Worm (Caenorhabditis elegans) whole organism, young adult: ENCODE data around the gene R160.5.

Experiments used
- B0261.1 ChIP-seq: sonication (generic microtip); optimal IDR thresholded peaks from 2 replicates; lab custom pipeline; 2016; ENCODE audit warnings: mild to moderate bottlenecking, missing genetic modification characterization, moderate library complexity, missing compliant biosample characterization
- D2030.7 ChIP-seq: fragments of 200-800 bp; sonication (Bioruptor generic); IDR thresholded peaks from 2 replicates; pipeline ENCODE4 v1.3.6; 2022; ENCODE audit warnings: missing genetic modification reagents, missing genetic modification characterization, missing compliant biosample characterization
- F10E7.11 ChIP-seq: sonication (generic microtip); optimal IDR thresholded peaks from 2 replicates; lab custom pipeline; 2017; ENCODE audit warnings: mild to moderate bottlenecking, missing genetic modification characterization, moderate library complexity, missing compliant biosample characterization
- F52B5.7 ChIP-seq: sonication (generic microtip); optimal IDR thresholded peaks from 2 replicates; lab custom pipeline; 2016; ENCODE audit warnings: mild to moderate bottlenecking, missing genetic modification characterization, missing compliant biosample characterization
- F57C9.4 ChIP-seq: sonication (generic microtip); optimal IDR thresholded peaks from 2 replicates; lab custom pipeline; 2017; ENCODE audit warnings: mild to moderate bottlenecking, missing genetic modification characterization, missing compliant biosample characterization
- K12H6.12 ChIP-seq: fragments of 200-800 bp; sonication (Bioruptor generic); optimal IDR thresholded peaks from 2 replicates; lab custom pipeline; 2018; ENCODE audit warnings: mild to moderate bottlenecking, missing genetic modification characterization, missing compliant biosample characterization
- Y56A3A.18 ChIP-seq: fragments of 200-800 bp; sonication (Bioruptor generic); IDR thresholded peaks from 2 replicates; pipeline ENCODE4 v1.3.6; 2022; ENCODE audit warnings: missing genetic modification reagents, missing genetic modification characterization, missing compliant biosample characterization
- ZK185.1 ChIP-seq: sonication (generic microtip); optimal IDR thresholded peaks from 2 replicates; lab custom pipeline; 2016; ENCODE audit warnings: mild to moderate bottlenecking, missing genetic modification characterization, missing compliant biosample characterization; ENCODE audit not compliant: poor library complexity, severe bottlenecking
- akir-1 ChIP-seq: fragments of 200-800 bp; sonication (Bioruptor generic); optimal IDR thresholded peaks from 2 replicates; lab custom pipeline; 2018; ENCODE audit warnings: mild to moderate bottlenecking, missing genetic modification characterization, moderate library complexity, missing compliant biosample characterization
- ama-1 ChIP-seq, 3 experiments: fragments of 150-350 bp in 1 of 3; sonication (generic microtip) in 2 of 3; optimal IDR thresholded peaks; 2 replicates each; lab custom pipeline; 2014 to 2018; ENCODE audit warnings: missing biosample characterization in 2 of 3, missing genetic modification characterization in 2 of 3, missing genetic modification reagents in 2 of 3
- aptf-2 ChIP-seq: fragments of 200-800 bp; sonication (Bioruptor generic); conservative IDR thresholded peaks from 2 replicates; pipeline ENCODE4 v1.3.6; 2022; ENCODE audit warnings: missing genetic modification reagents, missing genetic modification characterization, missing compliant biosample characterization
- atf-7 ChIP-seq: sonication (generic microtip); optimal IDR thresholded peaks from 2 replicates; lab custom pipeline; 2017; ENCODE audit warnings: mild to moderate bottlenecking, missing genetic modification characterization, missing compliant biosample characterization
- athp-1 ChIP-seq: sonication (generic microtip); optimal IDR thresholded peaks from 2 replicates; lab custom pipeline; 2017; ENCODE audit warnings: mild to moderate bottlenecking, missing genetic modification characterization, missing compliant biosample characterization
- attf-3 ChIP-seq: fragments of 200-800 bp; sonication (Bioruptor generic); conservative IDR thresholded peaks from 2 replicates; pipeline ENCODE4 v1.3.6; 2022; ENCODE audit warnings: missing genetic modification reagents, missing genetic modification characterization, missing compliant biosample characterization
- bed-2 ChIP-seq: fragments of 200-800 bp; sonication (Bioruptor generic); IDR thresholded peaks from 2 replicates; pipeline ENCODE4 v1.3.6; 2022; ENCODE audit warnings: missing genetic modification reagents, missing genetic modification characterization, missing compliant biosample characterization
- ceh-27 ChIP-seq: fragments of 200-800 bp; sonication (Bioruptor generic); optimal IDR thresholded peaks from 2 replicates; lab custom pipeline; 2018; ENCODE audit warnings: mild to moderate bottlenecking, missing genetic modification characterization, moderate library complexity, missing compliant biosample characterization
- ceh-40 ChIP-seq: fragments of 200-800 bp; sonication (Bioruptor generic); IDR thresholded peaks from 2 replicates; pipeline ENCODE4 v1.3.6; 2022; ENCODE audit warnings: missing genetic modification characterization, missing compliant biosample characterization
- ceh-79 ChIP-seq: sonication (generic microtip); optimal IDR thresholded peaks from 2 replicates; lab custom pipeline; 2017; ENCODE audit warnings: mild to moderate bottlenecking, missing genetic modification characterization, missing compliant biosample characterization
- egl-44 ChIP-seq: fragments of 200-800 bp; sonication (Bioruptor generic); IDR thresholded peaks from 2 replicates; pipeline ENCODE4 v1.3.6; 2022; ENCODE audit warnings: missing genetic modification reagents, missing genetic modification characterization, missing compliant biosample characterization
- egrh-3 ChIP-seq: fragments of 200-800 bp; sonication (Bioruptor generic); IDR thresholded peaks from 2 replicates; pipeline ENCODE4 v1.3.6; 2022; ENCODE audit warnings: missing genetic modification reagents, missing genetic modification characterization, missing compliant biosample characterization
- gei-17 ChIP-seq: fragments of 200-800 bp; sonication (Bioruptor generic); optimal IDR thresholded peaks from 2 replicates; lab custom pipeline; 2018; ENCODE audit warnings: mild to moderate bottlenecking, missing genetic modification characterization, missing compliant biosample characterization
- hlh-26 ChIP-seq: fragments of 200-800 bp; sonication (Bioruptor generic); conservative IDR thresholded peaks from 2 replicates; pipeline ENCODE4 v1.3.6; 2022; ENCODE audit warnings: missing genetic modification reagents, missing genetic modification characterization, missing compliant biosample characterization
- hrde-1 ChIP-seq: sonication (generic microtip); optimal IDR thresholded peaks from 2 replicates; lab custom pipeline; 2016; ENCODE audit warnings: missing genetic modification characterization, mild to moderate bottlenecking, missing compliant biosample characterization, moderate library complexity, missing genotype, missing genetic modification reagents, borderline replicate concordance
- lag-1 ChIP-seq: fragments of 200-800 bp; sonication (Bioruptor generic); IDR thresholded peaks from 2 replicates; pipeline ENCODE4 v1.3.6; 2022; ENCODE audit warnings: missing genetic modification reagents, missing genetic modification characterization, missing compliant biosample characterization
- lin-26 ChIP-seq: fragments of 200-800 bp; sonication (Bioruptor generic); IDR thresholded peaks from 2 replicates; pipeline ENCODE4 v1.3.6; 2022; ENCODE audit warnings: missing genetic modification reagents, missing genetic modification characterization, missing compliant biosample characterization
- lsy-27 ChIP-seq: sonication (generic microtip); optimal IDR thresholded peaks from 2 replicates; lab custom pipeline; 2017; ENCODE audit warnings: missing genetic modification characterization, mild to moderate bottlenecking, missing compliant biosample characterization, antibody characterized with exemption, missing genotype, borderline replicate concordance; ENCODE audit not compliant: insufficient read depth
- madf-10 ChIP-seq: sonication (generic microtip); optimal IDR thresholded peaks from 2 replicates; lab custom pipeline; 2016; ENCODE audit warnings: mild to moderate bottlenecking, missing genetic modification characterization, missing compliant biosample characterization
- madf-3 ChIP-seq: fragments of 200-800 bp; sonication (Bioruptor generic); IDR thresholded peaks from 2 replicates; pipeline ENCODE4 v1.3.6; 2022; ENCODE audit warnings: missing genetic modification reagents, missing genetic modification characterization, missing compliant biosample characterization
- madf-8 ChIP-seq: fragments of 200-800 bp; sonication (Bioruptor generic); conservative IDR thresholded peaks from 2 replicates; pipeline ENCODE4 v1.3.6; 2022; ENCODE audit warnings: missing genetic modification reagents, missing genetic modification characterization, missing compliant biosample characterization
- mel-28 ChIP-seq: sonication (generic microtip); optimal IDR thresholded peaks from 2 replicates; lab custom pipeline; 2016; ENCODE audit warnings: borderline replicate concordance, mild to moderate bottlenecking, missing genetic modification characterization, missing compliant biosample characterization
- nhr-80 ChIP-seq: sonication (generic microtip); optimal IDR thresholded peaks from 2 replicates; lab custom pipeline; 2016; ENCODE audit warnings: missing genetic modification characterization, missing compliant biosample characterization
- rcor-1 ChIP-seq: fragments of 200-800 bp; sonication (Bioruptor generic); IDR thresholded peaks from 2 replicates; pipeline ENCODE4 v1.3.6; 2022; ENCODE audit warnings: missing genetic modification reagents, missing genetic modification characterization, missing compliant biosample characterization
- rec-8 ChIP-seq, 2 experiments: sonication (generic microtip); optimal IDR thresholded peaks; 2 replicates each; lab custom pipeline; 2016; ENCODE audit warnings: mild to moderate bottlenecking in 2 of 2, missing genetic modification characterization in 2 of 2, missing genetic modification reagents in 2 of 2, missing genotype in 2 of 2, missing biosample characterization in 1 of 2, missing compliant biosample characterization in 1 of 2, moderate library complexity in 1 of 2
- sdz-38 ChIP-seq: sonication (generic microtip); optimal IDR thresholded peaks from 2 replicates; lab custom pipeline; 2016; ENCODE audit warnings: missing genotype, missing genetic modification characterization, missing compliant biosample characterization
- snpc-1.3 ChIP-seq: sonication (generic microtip); optimal IDR thresholded peaks from 2 replicates; lab custom pipeline; 2017; ENCODE audit warnings: missing genetic modification characterization, mild to moderate bottlenecking, missing compliant biosample characterization, antibody characterized with exemption, moderate library complexity, missing genotype, missing genetic modification reagents; ENCODE audit not compliant: insufficient read depth
- snpc-3.4 ChIP-seq: sonication (generic microtip); optimal IDR thresholded peaks from 2 replicates; lab custom pipeline; 2017; ENCODE audit warnings: missing genetic modification characterization, mild to moderate bottlenecking, missing compliant biosample characterization, antibody characterized with exemption, moderate library complexity, missing genotype, missing genetic modification reagents
- snpc-4 ChIP-seq, 5 experiments: fragments of 150-350 bp in 1 of 5; sonication (generic microtip) in 4 of 5; optimal IDR thresholded peaks; 2 replicates each; lab custom pipeline; 2014 to 2018; ENCODE audit warnings: missing genetic modification characterization in 5 of 5, missing biosample characterization in 3 of 5, antibody characterized with exemption in 2 of 5, mild to moderate bottlenecking in 2 of 5, missing compliant biosample characterization in 2 of 5, missing genotype in 2 of 5, moderate library complexity in 2 of 5, missing genetic modification reagents in 1 of 5
- sptf-2 ChIP-seq: fragments of 200-800 bp; sonication (Bioruptor generic); optimal IDR thresholded peaks from 2 replicates; lab custom pipeline; 2018; ENCODE audit warnings: mild to moderate bottlenecking, missing genetic modification characterization, missing compliant biosample characterization
- tbx-9 ChIP-seq: sonication (generic microtip); optimal IDR thresholded peaks from 2 replicates; lab custom pipeline; 2016; ENCODE audit warnings: borderline replicate concordance, missing genetic modification characterization, inconsistent platforms, missing compliant biosample characterization
- unc-62 ChIP-seq: fragments of 150-350 bp; optimal IDR thresholded peaks from 2 replicates; lab custom pipeline; 2014; ENCODE audit warnings: missing biosample characterization, missing genetic modification reagents, missing genetic modification characterization
- ztf-22 ChIP-seq: fragments of 200-800 bp; sonication (Bioruptor generic); optimal IDR thresholded peaks from 2 replicates; lab custom pipeline; 2018; ENCODE audit warnings: mild to moderate bottlenecking, missing genetic modification characterization, moderate library complexity, missing compliant biosample characterization
- ztf-25 ChIP-seq: fragments of 200-800 bp; sonication (Bioruptor generic); IDR thresholded peaks from 2 replicates; pipeline ENCODE4 v1.3.6; 2022; ENCODE audit warnings: missing genetic modification reagents, missing genetic modification characterization, missing compliant biosample characterization
- ztf-28 ChIP-seq: fragments of 200-800 bp; sonication (Bioruptor generic); IDR thresholded peaks from 2 replicates; pipeline ENCODE4 v1.3.6; 2022; ENCODE audit warnings: missing genetic modification reagents, missing genetic modification characterization, missing compliant biosample characterization

The R160.5 gene

DNA sequence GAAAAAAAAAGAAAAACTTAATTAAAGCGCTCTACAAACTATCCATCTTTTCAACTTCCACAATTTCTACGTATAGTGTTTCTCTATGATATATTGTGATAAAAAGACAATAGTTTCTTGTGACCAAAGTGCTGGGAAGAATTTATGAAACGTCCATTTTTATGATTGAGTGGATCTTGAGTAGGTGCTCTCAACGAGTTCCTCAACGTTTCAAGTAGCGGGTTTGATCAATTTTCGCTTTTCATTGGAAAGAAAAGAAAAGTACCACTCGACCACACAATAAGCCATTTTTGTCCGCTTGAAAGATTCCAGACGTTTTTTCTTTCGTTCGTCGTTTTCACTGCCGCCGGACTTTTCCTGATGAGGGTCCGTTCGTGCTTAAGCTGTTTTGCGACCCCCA lies 26.8 kb upstream of the R160.5 start:
- TF ChIP-seq ceh-27 (GFP tag; lab: Kevin White, UChicago) (peak; percentile 87), nhr-80 (tag; lab: Kevin White, UChicago) (no peak), ceh-79 (tag; lab: Kevin White, UChicago) (no peak), lin-26 (GFP tag; lab: Robert Waterston, UW) (no peak), hrde-1 (tag; lab: Kevin White, UChicago) (no peak)

DNA sequence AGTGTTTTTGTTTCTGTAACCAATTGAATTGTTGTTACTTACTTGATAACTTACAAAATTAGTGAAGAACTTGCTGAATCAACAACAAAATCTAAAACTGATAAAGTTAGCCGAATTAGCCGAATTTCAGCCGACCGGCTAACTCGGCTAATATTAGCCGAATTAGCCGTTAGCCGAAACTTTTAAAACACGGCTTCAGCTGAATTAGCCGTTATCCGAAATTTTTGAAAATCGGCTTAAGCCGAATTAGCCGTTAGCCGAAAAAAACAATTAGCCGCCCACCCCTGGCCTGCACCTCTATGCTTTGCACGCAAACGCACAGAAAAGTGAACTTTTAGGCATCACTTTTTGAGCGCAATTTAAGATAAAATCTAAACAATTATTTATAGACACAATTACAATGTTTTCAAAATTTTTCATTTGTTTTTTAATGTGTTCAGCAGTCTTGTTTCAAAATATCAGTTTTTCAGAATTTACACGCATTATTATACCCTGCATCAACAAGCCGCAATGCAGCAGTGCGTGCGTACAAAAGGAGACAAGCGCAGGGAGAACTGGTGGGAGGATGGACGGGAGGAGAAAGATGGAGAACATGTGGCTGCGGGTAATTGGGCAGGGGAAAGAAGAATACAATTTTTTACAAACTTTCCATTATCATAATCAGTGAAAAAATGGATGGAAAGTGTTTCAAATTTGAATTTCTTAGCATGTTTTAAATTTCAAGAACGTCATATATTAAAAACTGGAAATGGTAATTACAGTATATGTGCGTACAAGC lies 24.6 kb upstream of the R160.5 start:
- peak; percentile 56 for TF ChIP-seq rcor-1
- peak; percentile 78 for TF ChIP-seq nhr-80 (tag; lab: Kevin White, UChicago)
- TF ChIP-seq snpc-1.3: no peak
- TF ChIP-seq egl-44: no peak
- no peak for TF ChIP-seq K12H6.12 (tag; lab: Kevin White, UChicago)
- peak; percentile 22 for TF ChIP-seq B0261.1 (tag; lab: Kevin White, UChicago)
- no peak for TF ChIP-seq sdz-38 (tag; lab: Kevin White, UChicago)
- no peak for TF ChIP-seq lsy-27 (tag; lab: Kevin White, UChicago)
- peak; percentile 65 for TF ChIP-seq madf-10
- no peak for TF ChIP-seq snpc-3.4 (tag; lab: Kevin White, UChicago)
- TF ChIP-seq Y56A3A.18 (GFP tag; lab: Robert Waterston, UW): peak; percentile 84
- TF ChIP-seq akir-1 (GFP tag; lab: Kevin White, UChicago): no peak
- TF ChIP-seq sptf-2 (GFP tag; lab: Kevin White, UChicago): no peak
- no peak for TF ChIP-seq rec-8 (tag; optimal IDR thresholded peaks at IDR 0.05; lab: Kevin White, UChicago)
- no peak for TF ChIP-seq bed-2 (GFP tag; lab: Robert Waterston, UW)
- no peak for TF ChIP-seq ztf-28
- no peak for TF ChIP-seq madf-3 (GFP tag; lab: Robert Waterston, UW)
- no peak for TF ChIP-seq ama-1 (optimal IDR thresholded peaks at IDR 0.05; lab: Kevin White, UChicago)
- no peak for TF ChIP-seq ama-1 (GFP tag; optimal IDR thresholded peaks at IDR 0.05; lab: Kevin White, UChicago)
- TF ChIP-seq ztf-22 (GFP tag; lab: Kevin White, UChicago): no peak
- peak; percentile 92 for TF ChIP-seq gei-17 (GFP tag; lab: Kevin White, UChicago)
- no peak for TF ChIP-seq hlh-26 (GFP tag; lab: Robert Waterston, UW)
- no peak for TF ChIP-seq tbx-9 (tag; lab: Kevin White, UChicago)
- no peak for TF ChIP-seq ztf-25
- TF ChIP-seq athp-1 (tag; lab: Kevin White, UChicago): no peak
- TF ChIP-seq aptf-2 (GFP tag; lab: Robert Waterston, UW): no peak
- TF ChIP-seq mel-28 (tag; lab: Kevin White, UChicago): no peak
- TF ChIP-seq atf-7 (tag; lab: Kevin White, UChicago): peak; percentile 41
- no peak for TF ChIP-seq F10E7.11
- no peak for TF ChIP-seq D2030.7 (GFP tag; lab: Robert Waterston, UW)
- no peak; the same call in 1 of the 2 replicates for TF ChIP-seq egrh-3
- TF ChIP-seq ZK185.1 (tag; lab: Kevin White, UChicago): peak; percentile 68
- TF ChIP-seq madf-8 (GFP tag; lab: Robert Waterston, UW): no peak
- no peak for TF ChIP-seq snpc-4 (GFP tag; optimal IDR thresholded peaks at IDR 0.05; lab: Kevin White, UChicago)
- no peak for TF ChIP-seq snpc-4 (tag; optimal IDR thresholded peaks at IDR 0.05; lab: Kevin White, UChicago)
- no peak for TF ChIP-seq F52B5.7 (tag; lab: Kevin White, UChicago)
- TF ChIP-seq unc-62 (GFP tag; lab: Kevin White, UChicago): no peak
- no peak for TF ChIP-seq ceh-40 (GFP tag; lab: Robert Waterston, UW)
- TF ChIP-seq attf-3 (GFP tag; lab: Robert Waterston, UW): no peak
- no peak for TF ChIP-seq lag-1
- no peak for TF ChIP-seq F57C9.4
